Worm (Caenorhabditis elegans): ENCODE results near the gene nhr-227.

DNA sequence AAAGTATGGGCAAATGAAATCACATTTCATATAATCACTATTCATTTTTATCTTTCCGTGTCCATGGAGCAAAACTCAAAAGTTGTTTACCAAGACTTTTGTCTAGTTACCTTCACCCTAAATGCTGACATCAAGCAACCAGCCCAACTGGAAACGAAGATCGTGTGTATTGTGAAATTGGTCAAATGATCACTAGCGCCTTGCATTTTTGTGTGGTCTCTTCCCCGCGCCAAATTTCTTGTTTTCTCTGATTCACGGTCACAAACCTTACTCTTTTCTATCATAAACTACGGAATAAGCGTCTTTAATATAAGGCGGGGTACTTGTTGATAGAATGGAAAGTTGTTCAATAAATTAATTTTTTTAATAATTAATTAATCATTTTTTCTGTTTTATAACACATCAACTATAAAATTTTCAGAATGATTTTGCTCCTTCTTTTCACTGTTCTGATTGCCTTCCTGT, 35.1 kb upstream of the nhr-227 start, which contains the start of gene cyp-33C7:
- no peak for TF ChIP-seq unc-62 (GFP tag; optimal IDR thresholded peaks at IDR 0.05)
- TF ChIP-seq blmp-1 (tag; optimal IDR thresholded peaks at IDR 0.05) = no peak
